Worm (Caenorhabditis elegans): ENCODE results near the gene selt-1.2.

- TF ChIP-seq ama-1 (optimal IDR thresholded peaks at IDR 0.05) (no peak), pqm-1 (tag; optimal IDR thresholded peaks at IDR 0.05) (no peak)
Observed at ce11 chrV:10745034-10745433, 2.1 kb downstream of the selt-1.2 start, which contains the start of gene srj-21.

Data from whole organism, late embryonic.